Worm (Caenorhabditis elegans) whole organism, L2 larva: ENCODE measurements around the gene hid-1.

Source experiments
- alr-1 ChIP-seq: fragments of 150-350 bp; optimal IDR thresholded peaks from 2 replicates; lab custom pipeline; 2014; ENCODE audit warnings: missing biosample characterization, missing genetic modification characterization
- ceh-82 ChIP-seq: fragments of 150-350 bp; optimal IDR thresholded peaks from 2 replicates; lab custom pipeline; 2014; ENCODE audit warnings: missing biosample characterization, missing genetic modification characterization
- crh-2 ChIP-seq: sonication (generic microtip); optimal IDR thresholded peaks from 2 replicates; lab custom pipeline; 2017; ENCODE audit warnings: missing biosample characterization, missing genetic modification characterization
- elt-1 ChIP-seq: fragments of 150-350 bp; optimal IDR thresholded peaks from 2 replicates; lab custom pipeline; 2014; ENCODE audit warnings: missing biosample characterization, missing genetic modification characterization
- lin-13 ChIP-seq: fragments of 150-350 bp; optimal IDR thresholded peaks from 2 replicates; lab custom pipeline; 2014; ENCODE audit warnings: missing biosample characterization, missing genetic modification reagents, missing genetic modification characterization
- nhr-12 ChIP-seq: fragments of 150-350 bp; optimal IDR thresholded peaks from 2 replicates; lab custom pipeline; 2014; ENCODE audit warnings: missing biosample characterization, missing genetic modification characterization
- nhr-237 ChIP-seq: fragments of 150-350 bp; optimal IDR thresholded peaks from 2 replicates; lab custom pipeline; 2014; ENCODE audit warnings: missing biosample characterization, missing genetic modification characterization
- peb-1 ChIP-seq: fragments of 150-350 bp; optimal IDR thresholded peaks from 2 replicates; lab custom pipeline; 2014; ENCODE audit warnings: missing biosample characterization, missing genetic modification characterization
- skn-1 ChIP-seq: sonication (generic microtip); optimal IDR thresholded peaks from 2 replicates; lab custom pipeline; 2017; ENCODE audit warnings: missing biosample characterization, missing genetic modification characterization
- sma-9 ChIP-seq, 2 experiments: fragments of 150-350 bp in 1 of 2; sonication (generic microtip) in 1 of 2; optimal IDR thresholded peaks; 2 replicates each; lab custom pipeline; 2014 to 2016; ENCODE audit warnings: missing genetic modification characterization in 2 of 2, mild to moderate bottlenecking in 1 of 2, missing biosample characterization in 1 of 2, missing compliant biosample characterization in 1 of 2, missing genetic modification reagents in 1 of 2, moderate library complexity in 1 of 2

DNA sequence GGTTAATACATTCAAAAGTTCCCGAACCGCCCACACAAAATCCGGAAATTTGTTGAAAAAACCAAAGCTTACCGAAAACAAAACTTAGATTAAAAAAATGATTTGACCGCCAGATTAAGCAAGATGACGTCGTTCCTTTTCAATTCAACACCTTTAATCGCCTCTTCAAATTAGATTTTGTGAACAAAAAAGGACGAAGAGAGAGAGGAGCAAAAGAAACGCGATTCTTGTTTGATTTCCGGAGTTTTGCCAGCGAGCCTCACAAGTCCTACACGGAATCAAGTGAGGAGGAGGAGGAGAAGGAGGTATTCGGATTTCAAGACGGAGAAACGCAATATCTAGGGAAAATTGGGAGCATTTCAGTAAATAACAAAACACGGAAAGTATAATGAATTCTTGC, 31.4 kb upstream of the hid-1 start:
- TF ChIP-seq alr-1 (tag; lab: Kevin White, UChicago), result no peak
- no peak for TF ChIP-seq skn-1 (tag; lab: Kevin White, UChicago)
- no peak for TF ChIP-seq nhr-237 (tag; lab: Kevin White, UChicago)
- no peak for TF ChIP-seq peb-1
- TF ChIP-seq lin-13 (GFP tag; lab: Kevin White, UChicago), result no peak
- TF ChIP-seq sma-9 (GFP tag; optimal IDR thresholded peaks at IDR 0.05; lab: Kevin White, UChicago), result no peak
- TF ChIP-seq sma-9 (tag; optimal IDR thresholded peaks at IDR 0.05; lab: Kevin White, UChicago), result no peak
- no peak for TF ChIP-seq nhr-12 (tag; lab: Kevin White, UChicago)
- TF ChIP-seq elt-1 (tag; lab: Kevin White, UChicago), result no peak
- TF ChIP-seq crh-2 (tag; lab: Kevin White, UChicago), result no peak
- TF ChIP-seq ceh-82 (tag; lab: Kevin White, UChicago), result no peak
